Worm (Caenorhabditis elegans) whole organism, L1 larva: ENCODE measurements around the gene Y43F8B.7.

Experiments
- C16A3.4 ChIP-seq: fragments of 150-350 bp; optimal IDR thresholded peaks from 2 replicates; lab custom pipeline; 2014; ENCODE audit warnings: missing biosample characterization, missing genetic modification characterization
- aha-1 ChIP-seq: fragments of 150-350 bp; optimal IDR thresholded peaks from 2 replicates; lab custom pipeline; 2014; ENCODE audit warnings: missing biosample characterization, missing genetic modification characterization
- aly-2 ChIP-seq: fragments of 150-350 bp; optimal IDR thresholded peaks from 2 replicates; lab custom pipeline; 2014; ENCODE audit warnings: missing biosample characterization, missing genetic modification characterization
- ama-1 ChIP-seq: fragments of 150-350 bp; optimal IDR thresholded peaks from 2 replicates; lab custom pipeline; 2014
- blmp-1 ChIP-seq: fragments of 150-350 bp; optimal IDR thresholded peaks from 2 replicates; lab custom pipeline; 2014; ENCODE audit warnings: missing biosample characterization, missing genetic modification characterization
- ceh-63 ChIP-seq: fragments of 200-800 bp; sonication (Bioruptor generic); optimal IDR thresholded peaks from 2 replicates; lab custom pipeline; 2018; ENCODE audit warnings: mild to moderate bottlenecking, missing genetic modification characterization, missing compliant biosample characterization
- ceh-82 ChIP-seq, 3 experiments: fragments of 150-350 bp in 1 of 3; sonication (generic microtip) in 2 of 3; optimal IDR thresholded peaks; 2 replicates each; lab custom pipeline; 2014 to 2017; ENCODE audit warnings: missing biosample characterization in 3 of 3, missing genetic modification characterization in 3 of 3
- ceh-88 ChIP-seq: fragments of 200-800 bp; sonication (Bioruptor generic); IDR thresholded peaks from 2 replicates; pipeline ENCODE4 v1.3.6; 2022; ENCODE audit warnings: missing genetic modification characterization, missing compliant biosample characterization
- ces-1 ChIP-seq: fragments of 150-350 bp; optimal IDR thresholded peaks from 2 replicates; lab custom pipeline; 2014; ENCODE audit warnings: missing biosample characterization, missing genetic modification reagents, missing genetic modification characterization
- dpl-1 ChIP-seq, 3 experiments: fragments of 150-350 bp in 2 of 3; sonication (generic microtip) in 1 of 3; optimal IDR thresholded peaks; 2 replicates each; lab custom pipeline; 2014 to 2017; ENCODE audit warnings: missing biosample characterization in 3 of 3, missing genetic modification characterization in 3 of 3, missing genetic modification reagents in 3 of 3
- dsc-1 ChIP-seq: sonication (generic microtip); optimal IDR thresholded peaks from 2 replicates; lab custom pipeline; 2016; ENCODE audit warnings: mild to moderate bottlenecking, missing genetic modification characterization, missing compliant biosample characterization
- efl-1 ChIP-seq, 4 experiments: fragments of 150-350 bp; optimal IDR thresholded peaks in 3 of 4; peaks in 1 of 4; 1 replicate in 1 of 4; 2 replicates in 3 of 4; lab custom pipeline; 2014; ENCODE audit warnings: missing biosample characterization in 2 of 4, missing genetic modification characterization in 2 of 4, missing genetic modification reagents in 2 of 4
- egl-13 ChIP-seq: sonication (generic microtip); optimal IDR thresholded peaks from 2 replicates; lab custom pipeline; 2016; ENCODE audit warnings: missing genotype, missing genetic modification reagents, missing genetic modification characterization, missing compliant biosample characterization
- egl-27 ChIP-seq, 2 experiments: fragments of 150-350 bp in 1 of 2; sonication (generic microtip); optimal IDR thresholded peaks; 3 replicates each; lab custom pipeline; 2017 to 2018; ENCODE audit warnings: missing biosample characterization in 2 of 2, missing genetic modification characterization in 2 of 2, missing genetic modification reagents in 2 of 2
- elt-2 ChIP-seq: sonication (generic microtip); optimal IDR thresholded peaks from 2 replicates; lab custom pipeline; 2016; ENCODE audit warnings: missing genetic modification characterization, mild to moderate bottlenecking, inconsistent platforms, missing compliant biosample characterization, missing genetic modification reagents
- elt-3 ChIP-seq, 6 experiments: fragments of 150-350 bp in 1 of 6; sonication (generic microtip); optimal IDR thresholded peaks; 2 replicates each; lab custom pipeline; 2017 to 2018; ENCODE audit warnings: missing biosample characterization in 6 of 6, missing genetic modification characterization in 6 of 6, inconsistent platforms in 1 of 6
- fkh-10 ChIP-seq: sonication (generic microtip); optimal IDR thresholded peaks from 2 replicates; lab custom pipeline; 2017; ENCODE audit warnings: missing biosample characterization, missing genetic modification reagents, missing genetic modification characterization
- fkh-4 ChIP-seq: sonication (generic microtip); optimal IDR thresholded peaks from 2 replicates; lab custom pipeline; 2016; ENCODE audit warnings: missing compliant biosample characterization, missing genetic modification characterization, borderline replicate concordance
- fos-1 ChIP-seq: fragments of 150-350 bp; optimal IDR thresholded peaks from 2 replicates; lab custom pipeline; 2014; ENCODE audit warnings: missing biosample characterization, missing genetic modification characterization
- grh-1 ChIP-seq: fragments of 200-800 bp; sonication (Bioruptor generic); IDR thresholded peaks from 2 replicates; pipeline ENCODE4 v1.3.6; 2022; ENCODE audit warnings: missing genetic modification reagents, missing genetic modification characterization, missing compliant biosample characterization
- isw-1 ChIP-seq: fragments of 200-800 bp; sonication (Bioruptor generic); IDR thresholded peaks from 2 replicates; pipeline ENCODE4 v1.3.6; 2022; ENCODE audit warnings: missing genetic modification characterization, missing compliant biosample characterization
- jun-1 ChIP-seq: fragments of 150-350 bp; optimal IDR thresholded peaks from 2 replicates; lab custom pipeline; 2014; ENCODE audit warnings: missing biosample characterization, missing genetic modification reagents, missing genetic modification characterization
- lin-13 ChIP-seq: fragments of 150-350 bp; optimal IDR thresholded peaks from 2 replicates; lab custom pipeline; 2014; ENCODE audit warnings: missing biosample characterization, missing genetic modification reagents, missing genetic modification characterization
- lin-14 ChIP-seq: fragments of 200-800 bp; sonication (Bioruptor generic); optimal IDR thresholded peaks from 2 replicates; lab custom pipeline; 2018; ENCODE audit warnings: mild to moderate bottlenecking, missing genetic modification characterization, moderate library complexity, missing compliant biosample characterization
- lin-15B ChIP-seq: fragments of 150-350 bp; sonication (generic microtip); optimal IDR thresholded peaks from 3 replicates; lab custom pipeline; 2014; ENCODE audit warnings: missing biosample characterization, missing genetic modification characterization
- lin-35 ChIP-seq, 2 experiments: fragments of 150-350 bp; optimal IDR thresholded peaks; 2 replicates each; lab custom pipeline; 2014; ENCODE audit warnings: missing biosample characterization in 2 of 2, missing genetic modification characterization in 2 of 2, missing genetic modification reagents in 2 of 2
- lin-39 ChIP-seq: fragments of 150-350 bp; optimal IDR thresholded peaks from 2 replicates; lab custom pipeline; 2014; ENCODE audit warnings: missing biosample characterization, missing genetic modification reagents, missing genetic modification characterization
- lir-3 ChIP-seq: sonication (generic microtip); optimal IDR thresholded peaks from 2 replicates; lab custom pipeline; 2016; ENCODE audit warnings: mild to moderate bottlenecking, missing genetic modification characterization, moderate library complexity, missing compliant biosample characterization; ENCODE audit not compliant: poor library complexity
- lsy-2 ChIP-seq, 2 experiments: fragments of 150-350 bp; optimal IDR thresholded peaks; 2 replicates each; lab custom pipeline; 2014; ENCODE audit warnings: missing biosample characterization in 2 of 2, missing genetic modification characterization in 2 of 2
- mab-9 ChIP-seq: fragments of 200-800 bp; sonication (Bioruptor generic); IDR thresholded peaks from 2 replicates; pipeline ENCODE4 v1.3.6; 2022; ENCODE audit warnings: missing genetic modification reagents, missing genetic modification characterization, missing compliant biosample characterization
- mdl-1 ChIP-seq, 2 experiments: fragments of 150-350 bp; optimal IDR thresholded peaks; 2 replicates each; lab custom pipeline; 2014 to 2017; ENCODE audit warnings: missing biosample characterization in 2 of 2, missing genetic modification characterization in 2 of 2, inconsistent platforms in 1 of 2
- mef-2 ChIP-seq: fragments of 150-350 bp; optimal IDR thresholded peaks from 2 replicates; lab custom pipeline; 2014; ENCODE audit warnings: missing biosample characterization, missing genetic modification characterization
- mep-1 ChIP-seq: fragments of 150-350 bp; optimal IDR thresholded peaks from 2 replicates; lab custom pipeline; 2014; ENCODE audit warnings: missing biosample characterization, missing genetic modification characterization
- nhr-19 ChIP-seq: fragments of 200-800 bp; sonication (Bioruptor generic); conservative IDR thresholded peaks from 2 replicates; pipeline ENCODE4 v1.3.6; 2022; ENCODE audit warnings: missing genetic modification characterization, missing compliant biosample characterization
- nhr-20 ChIP-seq: sonication (generic microtip); optimal IDR thresholded peaks from 2 replicates; lab custom pipeline; 2016; ENCODE audit warnings: mild to moderate bottlenecking, missing genetic modification characterization, missing compliant biosample characterization
- nhr-28 ChIP-seq: fragments of 150-350 bp; optimal IDR thresholded peaks from 2 replicates; lab custom pipeline; 2014; ENCODE audit warnings: missing biosample characterization, missing genetic modification characterization
- nhr-47 ChIP-seq: sonication (generic microtip); optimal IDR thresholded peaks from 2 replicates; lab custom pipeline; 2016; ENCODE audit warnings: mild to moderate bottlenecking, missing genetic modification characterization, moderate library complexity, missing compliant biosample characterization
- nhr-76 ChIP-seq: sonication (generic microtip); optimal IDR thresholded peaks from 2 replicates; lab custom pipeline; 2017; ENCODE audit warnings: missing biosample characterization, missing genetic modification characterization
- nhr-77 ChIP-seq: fragments of 150-350 bp; optimal IDR thresholded peaks from 2 replicates; lab custom pipeline; 2014; ENCODE audit warnings: missing biosample characterization, missing genetic modification characterization
- nhr-85 ChIP-seq: sonication (generic microtip); peaks from one replicate; lab custom pipeline; 2016; ENCODE audit warnings: missing genetic modification characterization, inconsistent platforms, missing compliant biosample characterization
- nhr-90 ChIP-seq: sonication (generic microtip); optimal IDR thresholded peaks from 2 replicates; lab custom pipeline; 2016; ENCODE audit warnings: mild to moderate bottlenecking, missing genetic modification characterization, missing compliant biosample characterization; ENCODE audit not compliant: poor library complexity
- pqm-1 ChIP-seq: sonication (generic microtip); optimal IDR thresholded peaks from 3 replicates; lab custom pipeline; 2017; ENCODE audit warnings: missing biosample characterization, missing genetic modification characterization
- skn-1 ChIP-seq: fragments of 150-350 bp; optimal IDR thresholded peaks from 2 replicates; lab custom pipeline; 2014; ENCODE audit warnings: missing biosample characterization, missing genetic modification characterization
- snu-23 ChIP-seq: sonication (generic microtip); optimal IDR thresholded peaks from 2 replicates; lab custom pipeline; 2016; ENCODE audit warnings: missing genetic modification characterization, missing compliant biosample characterization
- sptf-1 ChIP-seq: fragments of 150-350 bp; optimal IDR thresholded peaks from 2 replicates; lab custom pipeline; 2014; ENCODE audit warnings: missing biosample characterization, missing genetic modification characterization
- sup-37 ChIP-seq: fragments of 200-800 bp; sonication (Bioruptor generic); optimal IDR thresholded peaks from 2 replicates; lab custom pipeline; 2018; ENCODE audit warnings: mild to moderate bottlenecking, missing genetic modification characterization, missing compliant biosample characterization
- swsn-7 ChIP-seq: sonication (generic microtip); optimal IDR thresholded peaks from 2 replicates; lab custom pipeline; 2016; ENCODE audit warnings: missing genetic modification characterization, missing compliant biosample characterization
- tbx-2 ChIP-seq: sonication (generic microtip); optimal IDR thresholded peaks from 2 replicates; lab custom pipeline; 2016; ENCODE audit warnings: missing genetic modification characterization, missing compliant biosample characterization
- tlp-1 ChIP-seq: fragments of 150-350 bp; optimal IDR thresholded peaks from 2 replicates; lab custom pipeline; 2014; ENCODE audit warnings: missing biosample characterization, missing genetic modification characterization
- unc-130 ChIP-seq: fragments of 150-350 bp; optimal IDR thresholded peaks from 2 replicates; lab custom pipeline; 2017; ENCODE audit warnings: missing biosample characterization, missing genetic modification characterization, inconsistent platforms
- unc-30 ChIP-seq: sonication (generic microtip); optimal IDR thresholded peaks from 2 replicates; lab custom pipeline; 2017; ENCODE audit warnings: missing biosample characterization, missing genetic modification characterization
- unc-62 ChIP-seq: fragments of 150-350 bp; optimal IDR thresholded peaks from 2 replicates; lab custom pipeline; 2014; ENCODE audit warnings: missing biosample characterization, missing genetic modification reagents, missing genetic modification characterization
- unc-86 ChIP-seq: sonication (generic microtip); optimal IDR thresholded peaks from 2 replicates; lab custom pipeline; 2016; ENCODE audit warnings: missing genetic modification characterization, missing compliant biosample characterization
- zag-1 ChIP-seq: fragments of 150-350 bp; optimal IDR thresholded peaks from 2 replicates; lab custom pipeline; 2014; ENCODE audit warnings: missing biosample characterization, missing genetic modification characterization

Y43F8B.7 gene

DNA sequence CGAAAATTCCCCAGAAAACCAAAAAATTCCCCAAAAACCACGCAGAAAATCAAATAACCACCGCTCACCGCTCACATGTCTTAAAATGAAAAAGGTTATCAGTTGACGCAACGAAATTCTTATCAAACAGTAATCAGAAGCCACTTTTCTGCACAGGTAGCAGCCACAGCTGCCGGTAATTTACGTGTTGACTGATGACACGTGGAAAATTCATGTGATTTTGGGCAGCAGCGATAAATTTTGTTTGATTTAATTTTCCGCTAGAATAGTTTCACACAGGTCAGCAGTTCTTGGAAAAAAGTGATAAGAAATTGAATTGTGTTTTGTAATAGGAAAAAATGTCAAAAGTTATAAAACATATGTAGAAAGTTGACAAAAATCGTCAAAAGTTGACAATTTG is 37.0 kb downstream of the Y43F8B.7 start:
- peak; percentile 82 for TF ChIP-seq nhr-20
- TF ChIP-seq nhr-19: peak; percentile 83
- TF ChIP-seq aha-1 (tag; lab: Kevin White, UChicago): no peak
- TF ChIP-seq isw-1 (GFP tag; lab: Robert Waterston, UW): no peak
- TF ChIP-seq ces-1 (GFP tag; lab: Kevin White, UChicago): no peak
- peak; percentile 90 for TF ChIP-seq nhr-85 (tag; lab: Kevin White, UChicago)
- TF ChIP-seq ceh-88: no peak
- TF ChIP-seq egl-13 (tag; lab: Kevin White, UChicago): no peak
- no peak for TF ChIP-seq fkh-10
- peak; percentile 71 for TF ChIP-seq unc-130 (tag; lab: Kevin White, UChicago)
- peak; percentile 40 for TF ChIP-seq blmp-1
- peak; percentile 22 for TF ChIP-seq tlp-1 (tag; lab: Kevin White, UChicago)
- no peak for TF ChIP-seq egl-27 (tag; optimal IDR thresholded peaks at IDR 0.05; lab: Kevin White, UChicago)
- peak; percentile 97 for TF ChIP-seq elt-2
- peak; percentile 73 for TF ChIP-seq lin-14 (GFP tag; lab: Kevin White, UChicago)
- no peak for TF ChIP-seq lin-39 (tag; lab: Kevin White, UChicago)
- TF ChIP-seq pqm-1: peak; percentile 70
- no peak for TF ChIP-seq ama-1 (lab: Kevin White, UChicago)
- TF ChIP-seq grh-1 (GFP tag; lab: Robert Waterston, UW): peak; percentile 48; the same call in 1 of the 2 replicates
- peak; percentile 26 for TF ChIP-seq lir-3 (tag; lab: Kevin White, UChicago)
- TF ChIP-seq mef-2 (tag; lab: Kevin White, UChicago): no peak
- no peak for TF ChIP-seq swsn-7 (tag; lab: Kevin White, UChicago)
- no peak for TF ChIP-seq sptf-1 (tag; lab: Kevin White, UChicago)
- peak in 1 of 2 experiments; percentile 95 for TF ChIP-seq mdl-1 (tag; optimal IDR thresholded peaks at IDR 0.05; lab: Kevin White, UChicago)
- peak; percentile 65 for TF ChIP-seq snu-23 (GFP tag; lab: Kevin White, UChicago)
- no peak for TF ChIP-seq nhr-77 (tag; lab: Kevin White, UChicago)
- no peak for TF ChIP-seq fos-1
- no peak for TF ChIP-seq mep-1 (tag; lab: Kevin White, UChicago)
- no peak for TF ChIP-seq unc-62 (GFP tag; lab: Kevin White, UChicago)
- TF ChIP-seq nhr-28 (tag; lab: Kevin White, UChicago): no peak
- no peak for TF ChIP-seq ceh-82 (tag; optimal IDR thresholded peaks at IDR 0.05; lab: Kevin White, UChicago)
- peak; percentile 19 for TF ChIP-seq C16A3.4
- peak in 1 of 2 experiments; percentile 10 for TF ChIP-seq lsy-2 (tag; optimal IDR thresholded peaks at IDR 0.05; lab: Kevin White, UChicago)
- no peak for TF ChIP-seq zag-1 (tag; lab: Kevin White, UChicago)
- peak in 2 of 6 experiments; percentile 75 to 96 for TF ChIP-seq elt-3 (tag; optimal IDR thresholded peaks at IDR 0.05; lab: Kevin White, UChicago)
- peak in 1 of 2 experiments; percentile 82 for TF ChIP-seq lin-35 (GFP tag; optimal IDR thresholded peaks at IDR 0.05; lab: Kevin White, UChicago)
- TF ChIP-seq unc-86: no peak
- TF ChIP-seq nhr-76 (tag; lab: Kevin White, UChicago): no peak
- TF ChIP-seq lin-13 (GFP tag; lab: Kevin White, UChicago): no peak
- TF ChIP-seq aly-2: no peak
- no peak for TF ChIP-seq ceh-63
- peak; percentile 57 for TF ChIP-seq tbx-2 (tag; lab: Kevin White, UChicago)
- no peak for TF ChIP-seq sup-37 (GFP tag; lab: Kevin White, UChicago)
- peak; percentile 83 for TF ChIP-seq nhr-90
- no peak for TF ChIP-seq fkh-4
- peak; percentile 41 for TF ChIP-seq nhr-47
- TF ChIP-seq efl-1 (optimal IDR thresholded peaks at IDR 0.05; lab: Kevin White, UChicago): no peak
- TF ChIP-seq efl-1 (GFP tag; optimal IDR thresholded peaks at IDR 0.05 in 1 of 2; lab: Kevin White, UChicago): no peak
- TF ChIP-seq lin-15B (tag; lab: Kevin White, UChicago): no peak
- no peak for TF ChIP-seq dsc-1 (tag; lab: Kevin White, UChicago)
- TF ChIP-seq skn-1 (tag; lab: Kevin White, UChicago): no peak
- TF ChIP-seq unc-30 (tag; lab: Kevin White, UChicago): no peak
- TF ChIP-seq mab-9 (GFP tag; lab: Robert Waterston, UW): no peak
- peak; percentile 32 for TF ChIP-seq jun-1 (tag; lab: Kevin White, UChicago)
- peak in 1 of 3 experiments; percentile 26 for TF ChIP-seq dpl-1 (GFP tag; optimal IDR thresholded peaks at IDR 0.05; lab: Kevin White, UChicago)
